Worm (Caenorhabditis elegans) whole organism, L1 larva: ENCODE results near the gene Y38C1AA.7.

Experiments
- ceh-8 ChIP-seq: fragments of 200-800 bp; sonication (Bioruptor generic); optimal IDR thresholded peaks from 2 replicates; lab custom pipeline; 2018; ENCODE audit warnings: mild to moderate bottlenecking, missing genetic modification characterization, moderate library complexity, missing compliant biosample characterization
- ceh-82 ChIP-seq, 3 experiments: fragments of 150-350 bp in 1 of 3; sonication (generic microtip) in 2 of 3; optimal IDR thresholded peaks; 2 replicates each; lab custom pipeline; 2014 to 2017; ENCODE audit warnings: missing biosample characterization in 3 of 3, missing genetic modification characterization in 3 of 3
- elt-2 ChIP-seq: sonication (generic microtip); optimal IDR thresholded peaks from 2 replicates; lab custom pipeline; 2016; ENCODE audit warnings: missing genetic modification characterization, mild to moderate bottlenecking, inconsistent platforms, missing compliant biosample characterization, missing genetic modification reagents
- fkh-10 ChIP-seq: sonication (generic microtip); optimal IDR thresholded peaks from 2 replicates; lab custom pipeline; 2017; ENCODE audit warnings: missing biosample characterization, missing genetic modification reagents, missing genetic modification characterization
- hlh-4 ChIP-seq: sonication (generic microtip); optimal IDR thresholded peaks from 2 replicates; lab custom pipeline; 2016; ENCODE audit warnings: mild to moderate bottlenecking, missing genetic modification characterization, missing compliant biosample characterization
- jun-1 ChIP-seq: fragments of 150-350 bp; optimal IDR thresholded peaks from 2 replicates; lab custom pipeline; 2014; ENCODE audit warnings: missing biosample characterization, missing genetic modification reagents, missing genetic modification characterization
- lin-39 ChIP-seq: fragments of 150-350 bp; optimal IDR thresholded peaks from 2 replicates; lab custom pipeline; 2014; ENCODE audit warnings: missing biosample characterization, missing genetic modification reagents, missing genetic modification characterization
- lir-3 ChIP-seq: sonication (generic microtip); optimal IDR thresholded peaks from 2 replicates; lab custom pipeline; 2016; ENCODE audit warnings: mild to moderate bottlenecking, missing genetic modification characterization, moderate library complexity, missing compliant biosample characterization; ENCODE audit not compliant: poor library complexity
- nhr-11 ChIP-seq: fragments of 150-350 bp; optimal IDR thresholded peaks from 2 replicates; lab custom pipeline; 2014; ENCODE audit warnings: missing biosample characterization, missing genetic modification characterization
- pqm-1 ChIP-seq: sonication (generic microtip); optimal IDR thresholded peaks from 3 replicates; lab custom pipeline; 2017; ENCODE audit warnings: missing biosample characterization, missing genetic modification characterization
- rnt-1 ChIP-seq: sonication (generic microtip); optimal IDR thresholded peaks from 2 replicates; lab custom pipeline; 2016; ENCODE audit warnings: mild to moderate bottlenecking, missing genetic modification characterization, moderate library complexity, missing compliant biosample characterization
- skn-1 ChIP-seq: fragments of 150-350 bp; optimal IDR thresholded peaks from 2 replicates; lab custom pipeline; 2014; ENCODE audit warnings: missing biosample characterization, missing genetic modification characterization
- snpc-4 ChIP-seq: fragments of 150-350 bp; optimal IDR thresholded peaks from 2 replicates; lab custom pipeline; 2014; ENCODE audit warnings: missing biosample characterization, missing genetic modification characterization
- ztf-11 ChIP-seq, 2 experiments: sonication (generic microtip); optimal IDR thresholded peaks; 2 replicates each; lab custom pipeline; 2016 to 2017; ENCODE audit warnings: missing genetic modification characterization in 2 of 2, missing biosample characterization in 1 of 2, missing compliant biosample characterization in 1 of 2

DNA sequence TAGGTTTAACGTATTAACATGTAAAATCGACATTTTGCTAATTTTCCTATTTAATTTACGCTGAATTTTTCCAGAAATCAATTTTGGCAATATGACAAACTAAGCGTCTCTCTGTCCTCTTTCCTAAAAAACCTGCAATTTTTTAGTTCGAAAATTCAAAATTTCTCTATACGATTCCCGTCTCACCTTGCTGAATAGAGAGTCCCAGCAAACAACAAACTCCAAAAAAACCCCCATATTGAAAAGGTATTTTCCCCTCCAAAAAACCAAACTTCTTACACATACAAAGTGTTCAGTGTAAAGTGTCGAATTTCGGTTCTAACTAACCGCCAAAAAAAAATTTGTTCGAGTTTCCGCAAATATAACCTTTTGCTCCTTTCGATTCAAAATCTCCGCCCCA, 25.4 kb downstream of the Y38C1AA.7 start, which contains the start of gene pnc-1:
- no peak for TF ChIP-seq ceh-8 (GFP tag; lab: Kevin White, UChicago)
- TF ChIP-seq ztf-11 (tag; optimal IDR thresholded peaks at IDR 0.05; lab: Kevin White, UChicago) = no peak
- TF ChIP-seq ceh-82 (tag; optimal IDR thresholded peaks at IDR 0.05; lab: Kevin White, UChicago) = no peak
- no peak for TF ChIP-seq pqm-1 (tag; lab: Kevin White, UChicago)
- TF ChIP-seq hlh-4 (tag; lab: Kevin White, UChicago) = no peak
- TF ChIP-seq skn-1 (tag; lab: Kevin White, UChicago) = no peak
- TF ChIP-seq fkh-10 = no peak
- TF ChIP-seq jun-1 (tag; lab: Kevin White, UChicago) = no peak
- no peak for TF ChIP-seq nhr-11 (tag; lab: Kevin White, UChicago)
- TF ChIP-seq lir-3 (tag; lab: Kevin White, UChicago) = no peak
- TF ChIP-seq elt-2 (tag; lab: Kevin White, UChicago) = no peak
- TF ChIP-seq lin-39 = no peak
- TF ChIP-seq snpc-4 = no peak
- TF ChIP-seq rnt-1 (tag; lab: Kevin White, UChicago) = no peak
